Fruit fly (Drosophila melanogaster) whole organism: ENCODE data around the gene RabX4.

Experiments used
- CG8478 ChIP-seq: fragments of >200 bp; optimal IDR thresholded peaks from 2 replicates; lab custom pipeline; 2018; ENCODE audit warnings: inconsistent platforms
- Dll ChIP-seq: fragments of >200 bp; optimal IDR thresholded peaks from 2 replicates; lab custom pipeline; 2017
- EcR ChIP-seq, 2 experiments: fragments of >200 bp; optimal IDR thresholded peaks; 2 replicates each; lab custom pipeline; 2017; ENCODE audit warnings: missing biosample characterization in 2 of 2, missing genetic modification characterization in 2 of 2, missing genetic modification reagents in 2 of 2
- pan ChIP-seq: fragments of >200 bp; optimal IDR thresholded peaks from 2 replicates; lab custom pipeline; 2017
- psq ChIP-seq: fragments of >200 bp; optimal IDR thresholded peaks from 2 replicates; lab custom pipeline; 2017
- usp ChIP-seq: fragments of >200 bp; optimal IDR thresholded peaks from 2 replicates; lab custom pipeline; 2017; ENCODE audit warnings: missing biosample characterization, missing genetic modification characterization, mixed read lengths

RabX4 gene

dm6 chr3R:24805048-24805447, 23.2 kb downstream of the RabX4 start, which contains the start of gene polybromo:
TSS of gene polybromo (minus strand) at chr3R:24805259.
- TF ChIP-seq usp (no peak), pan (lab: Kevin White, UChicago) (no peak), psq (lab: Kevin White, UChicago) (no peak), CG8478 (lab: Kevin White, UChicago) (no peak), EcR (GFP tag; optimal IDR thresholded peaks at IDR 0.05; lab: Kevin White, UChicago) (no peak)

dm6 chr3R:24799503-24799902, 28.7 kb downstream of the RabX4 start, which contains the start of gene Ude:
TSS of gene Ude (minus strand) at chr3R:24799668.
- TF ChIP-seq EcR (GFP tag; optimal IDR thresholded peaks at IDR 0.05; lab: Kevin White, UChicago) = no peak
- TF ChIP-seq Dll (lab: Kevin White, UChicago) = no peak
- TF ChIP-seq pan (lab: Kevin White, UChicago) = no peak
- TF ChIP-seq psq (lab: Kevin White, UChicago) = no peak
- no peak for TF ChIP-seq CG8478 (lab: Kevin White, UChicago)
- TF ChIP-seq usp = no peak

DNA sequence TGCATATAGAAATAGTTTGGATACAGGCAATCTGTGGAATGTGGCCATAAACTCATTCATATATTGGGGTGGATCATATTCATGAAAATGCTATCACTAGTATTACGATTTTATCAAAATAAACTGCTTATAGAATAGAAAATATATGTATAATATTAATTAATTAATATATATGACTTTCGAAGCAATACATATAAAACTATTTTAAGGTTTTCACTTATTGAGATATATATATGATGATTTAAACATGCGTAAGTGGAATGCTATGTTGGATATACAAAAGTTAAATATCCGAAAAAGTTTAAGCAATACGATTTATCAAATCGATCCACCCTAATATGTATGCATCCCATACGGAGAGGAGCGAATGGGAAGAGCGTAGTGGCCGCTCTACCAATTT, 29.6 kb downstream of the RabX4 start:
- no peak for TF ChIP-seq pan (lab: Kevin White, UChicago)
- no peak for TF ChIP-seq Dll (lab: Kevin White, UChicago)
- no peak for TF ChIP-seq EcR (GFP tag; optimal IDR thresholded peaks at IDR 0.05; lab: Kevin White, UChicago)
- TF ChIP-seq usp = no peak
- no peak for TF ChIP-seq psq (lab: Kevin White, UChicago)
- no peak for TF ChIP-seq CG8478 (lab: Kevin White, UChicago)

- TF ChIP-seq pan (lab: Kevin White, UChicago) = no peak
- no peak for TF ChIP-seq psq (lab: Kevin White, UChicago)
- TF ChIP-seq Dll (lab: Kevin White, UChicago) = no peak
- TF ChIP-seq CG8478 (lab: Kevin White, UChicago) = no peak
- no peak for TF ChIP-seq usp
- TF ChIP-seq EcR (GFP tag; optimal IDR thresholded peaks at IDR 0.05; lab: Kevin White, UChicago) = no peak
These were observed 38.2 kb downstream of the RabX4 start, which contains the start of gene CG13634 for dm6 chr3R:24790036-24790435. TSS of gene CG13634 (minus strand) at chr3R:24790136.

- TF ChIP-seq usp (no peak), Dll (lab: Kevin White, UChicago) (no peak)
These were observed 40.5 kb downstream of the RabX4 start, which contains the start of gene Ets96B for dm6 chr3R:24787734-24788133. TSS of gene Ets96B (plus strand) at chr3R:24788054.

DNA sequence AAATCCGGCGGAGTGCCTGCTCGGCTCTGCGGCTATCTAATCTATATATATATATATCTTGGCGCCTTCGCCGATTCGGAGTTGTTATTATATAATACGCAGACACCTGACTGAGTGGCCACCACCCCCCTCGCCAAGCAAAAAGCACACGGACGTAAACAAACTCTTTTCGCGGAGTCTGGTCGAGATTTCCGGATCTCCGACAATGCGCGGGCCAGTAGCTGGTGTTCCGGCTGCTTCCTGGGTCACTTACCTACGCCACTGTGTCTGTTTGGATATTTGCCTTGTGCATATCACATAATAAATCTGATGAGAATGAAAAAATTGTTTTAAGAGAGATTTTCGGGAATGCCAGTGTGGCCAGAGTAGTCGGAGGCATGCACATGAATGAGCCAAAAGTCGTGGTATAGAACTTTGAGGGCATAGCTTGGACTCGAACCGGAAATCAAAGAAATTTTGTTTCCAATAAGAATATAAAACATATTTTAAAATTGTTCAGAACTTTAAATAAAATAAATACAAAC, 41.1 kb downstream of the RabX4 start, which contains the start of gene CG5805:
TSS of gene CG5805 (minus strand) at position 380 of the 524 bp plus-strand sequence.
- TF ChIP-seq pan (lab: Kevin White, UChicago) = no peak
- no peak for TF ChIP-seq usp
- TF ChIP-seq EcR (GFP tag; optimal IDR thresholded peaks at IDR 0.05; lab: Kevin White, UChicago) = no peak
- TF ChIP-seq Dll (lab: Kevin White, UChicago) = no peak
- TF ChIP-seq CG8478 (lab: Kevin White, UChicago) = no peak
- no peak for TF ChIP-seq psq (lab: Kevin White, UChicago)

- TF ChIP-seq Dll (lab: Kevin White, UChicago) = no peak
- TF ChIP-seq usp = no peak
- TF ChIP-seq EcR (GFP tag; optimal IDR thresholded peaks at IDR 0.05; lab: Kevin White, UChicago) = no peak
- TF ChIP-seq pan (lab: Kevin White, UChicago) = no peak
- TF ChIP-seq CG8478 (lab: Kevin White, UChicago) = no peak
- no peak for TF ChIP-seq psq (lab: Kevin White, UChicago)
These were observed 49.9 kb downstream of the RabX4 start for dm6 chr3R:24778218-24778739.

- no peak for TF ChIP-seq psq (lab: Kevin White, UChicago)
- TF ChIP-seq Dll (lab: Kevin White, UChicago) = no peak
- TF ChIP-seq pan (lab: Kevin White, UChicago) = no peak
- TF ChIP-seq CG8478 (lab: Kevin White, UChicago) = no peak
- no peak for TF ChIP-seq usp
- TF ChIP-seq EcR (GFP tag; optimal IDR thresholded peaks at IDR 0.05; lab: Kevin White, UChicago) = no peak
These were observed 51.1 kb downstream of the RabX4 start for dm6 chr3R:24777101-24777500.
